Fruit fly (Drosophila melanogaster) whole organism, embryonic: ENCODE data around the gene spn-B.

Source experiments
- Antp ChIP-seq: fragments of 200-800 bp; sonication (Bioruptor generic); optimal IDR thresholded peaks from 3 replicates; lab custom pipeline; 2016; ENCODE audit warnings: missing biosample characterization, missing genetic modification characterization
- CG10147 ChIP-seq: fragments of 200-800 bp; sonication (Bioruptor generic); optimal IDR thresholded peaks from 2 replicates; lab custom pipeline; 2019; ENCODE audit warnings: missing biosample characterization, mild to moderate bottlenecking, missing genetic modification characterization, moderate library complexity
- CG10979 ChIP-seq: fragments of 200-800 bp; sonication (Bioruptor generic); optimal IDR thresholded peaks from 2 replicates; lab custom pipeline; 2018; ENCODE audit warnings: missing biosample characterization, mild to moderate bottlenecking, missing genetic modification characterization, moderate library complexity
- CG12391 ChIP-seq: fragments of 200-800 bp; sonication (Bioruptor generic); optimal IDR thresholded peaks from 3 replicates; lab custom pipeline; 2018; ENCODE audit warnings: missing biosample characterization, mild to moderate bottlenecking, missing genetic modification characterization, moderate library complexity
- CG15011 ChIP-seq: fragments of 200-800 bp; sonication (Bioruptor generic); optimal IDR thresholded peaks from 3 replicates; lab custom pipeline; 2018; ENCODE audit warnings: missing biosample characterization, mild to moderate bottlenecking, missing genetic modification characterization
- CG15479 ChIP-seq: fragments of 200-800 bp; sonication (Bioruptor generic); optimal IDR thresholded peaks from 3 replicates; lab custom pipeline; 2019; ENCODE audit warnings: missing biosample characterization, mild to moderate bottlenecking, missing genetic modification characterization, moderate library complexity
- CG15601 ChIP-seq: fragments of 200-800 bp; sonication (Bioruptor generic); optimal IDR thresholded peaks from 3 replicates; lab custom pipeline; 2019; ENCODE audit warnings: missing biosample characterization, mild to moderate bottlenecking, missing genetic modification characterization, moderate library complexity
- CG1647 ChIP-seq: fragments of 200-800 bp; sonication (Bioruptor generic); optimal IDR thresholded peaks from 3 replicates; lab custom pipeline; 2016; ENCODE audit warnings: missing biosample characterization, missing genetic modification characterization
- CG16779 ChIP-seq: fragments of 200-800 bp; sonication (Bioruptor generic); IDR thresholded peaks from 2 replicates; pipeline ENCODE4 v1.3.6; 2022; ENCODE audit warnings: missing biosample characterization, missing genetic modification characterization
- CG17359 ChIP-seq: fragments of 200-800 bp; sonication (Bioruptor generic); optimal IDR thresholded peaks from 3 replicates; lab custom pipeline; 2018; ENCODE audit warnings: missing biosample characterization, mild to moderate bottlenecking, missing genetic modification characterization, moderate library complexity
- CG17912 ChIP-seq: fragments of 200-800 bp; sonication (Bioruptor generic); optimal IDR thresholded peaks from 2 replicates; lab custom pipeline; 2018; ENCODE audit warnings: missing biosample characterization, mild to moderate bottlenecking, missing genetic modification characterization
- CG1792 ChIP-seq: fragments of 200-800 bp; sonication (Bioruptor generic); optimal IDR thresholded peaks from 2 replicates; lab custom pipeline; 2016; ENCODE audit warnings: missing biosample characterization, missing genetic modification characterization
- CG18476 ChIP-seq: fragments of 200-800 bp; sonication (Bioruptor generic); optimal IDR thresholded peaks from 2 replicates; lab custom pipeline; 2016; ENCODE audit warnings: missing biosample characterization, mild to moderate bottlenecking, missing genetic modification characterization
- CG18764 ChIP-seq: fragments of 200-800 bp; sonication (Bioruptor generic); optimal IDR thresholded peaks from 3 replicates; lab custom pipeline; 2016; ENCODE audit warnings: missing biosample characterization, missing genetic modification characterization
- CG2875 ChIP-seq: fragments of 200-800 bp; sonication (Bioruptor generic); optimal IDR thresholded peaks from 2 replicates; lab custom pipeline; 2017; ENCODE audit warnings: missing biosample characterization, mild to moderate bottlenecking, missing genetic modification characterization, missing genetic modification reagents
- CG30403 ChIP-seq: fragments of 200-800 bp; sonication (Bioruptor generic); optimal IDR thresholded peaks from 3 replicates; lab custom pipeline; 2016; ENCODE audit warnings: missing biosample characterization, missing genetic modification characterization
- CG31224 ChIP-seq: fragments of 200-800 bp; sonication (Bioruptor generic); IDR thresholded peaks from 2 replicates; pipeline ENCODE4 v1.3.6; 2022; ENCODE audit warnings: missing biosample characterization, missing genetic modification characterization
- CG32772 ChIP-seq: fragments of 200-800 bp; sonication (Bioruptor generic); IDR thresholded peaks from 2 replicates; pipeline ENCODE4 v1.3.6; 2022; ENCODE audit warnings: missing biosample characterization, missing genetic modification characterization
- CG42726 ChIP-seq: fragments of 200-800 bp; sonication (Bioruptor generic); IDR thresholded peaks from 2 replicates; pipeline ENCODE4 v1.3.6; 2022; ENCODE audit warnings: missing biosample characterization, missing genetic modification characterization; ENCODE audit not compliant: partially characterized antibody
- CG6654 ChIP-seq: fragments of 200-800 bp; sonication (Bioruptor generic); optimal IDR thresholded peaks from 2 replicates; lab custom pipeline; 2017; ENCODE audit warnings: missing biosample characterization, mild to moderate bottlenecking, missing genetic modification characterization
- CG7556 ChIP-seq: fragments of 200-800 bp; sonication (Bioruptor generic); optimal IDR thresholded peaks from 2 replicates; lab custom pipeline; 2017; ENCODE audit warnings: missing biosample characterization, mild to moderate bottlenecking, missing genetic modification characterization
- CTCF ChIP-seq: fragments of 200-800 bp; sonication (Bioruptor generic); optimal IDR thresholded peaks from 2 replicates; lab custom pipeline; 2017; ENCODE audit warnings: missing biosample characterization, mild to moderate bottlenecking, missing genetic modification characterization, moderate library complexity
- CoRest ChIP-seq: fragments of 200-800 bp; sonication (Bioruptor generic); optimal IDR thresholded peaks from 3 replicates; lab custom pipeline; 2018; ENCODE audit warnings: missing biosample characterization, mild to moderate bottlenecking, missing genetic modification characterization, moderate library complexity
- Dad ChIP-seq: fragments of 200-800 bp; sonication (Bioruptor generic); optimal IDR thresholded peaks from 3 replicates; lab custom pipeline; 2016; ENCODE audit warnings: missing biosample characterization, missing genetic modification characterization
- Gug ChIP-seq: fragments of 200-800 bp; sonication (Bioruptor generic); IDR thresholded peaks from 4 replicates; pipeline ENCODE4 v1.3.6; 2022; ENCODE audit warnings: missing biosample characterization, missing genetic modification characterization
- HmgZ ChIP-seq: fragments of 200-800 bp; sonication (Bioruptor generic); optimal IDR thresholded peaks from 2 replicates; lab custom pipeline; 2018; ENCODE audit warnings: missing biosample characterization, mild to moderate bottlenecking, missing genetic modification characterization
- Hr51 ChIP-seq, 2 experiments: fragments of 200-800 bp; sonication (Bioruptor generic); optimal IDR thresholded peaks; 2 replicates in 1 of 2; 3 replicates in 1 of 2; lab custom pipeline; 2016 to 2018; ENCODE audit warnings: missing biosample characterization in 2 of 2, missing genetic modification characterization in 2 of 2, mild to moderate bottlenecking in 1 of 2, moderate library complexity in 1 of 2
- Hr78 ChIP-seq, 2 experiments: fragments of 200-800 bp in 1 of 2; fragments of >200 bp in 1 of 2; sonication (Bioruptor generic) in 1 of 2; optimal IDR thresholded peaks; 2 replicates each; lab custom pipeline; 2017 to 2019; ENCODE audit warnings: missing biosample characterization in 2 of 2, missing genetic modification characterization in 2 of 2, mild to moderate bottlenecking in 1 of 2, moderate library complexity in 1 of 2
- Lhr ChIP-seq: fragments of 200-800 bp; sonication (Bioruptor generic); optimal IDR thresholded peaks from 3 replicates; lab custom pipeline; 2017; ENCODE audit warnings: mild to moderate bottlenecking, missing biosample characterization, missing genetic modification reagents, missing genetic modification characterization
- Max ChIP-seq: fragments of 200-800 bp; sonication (Bioruptor generic); optimal IDR thresholded peaks from 2 replicates; lab custom pipeline; 2016; ENCODE audit warnings: missing biosample characterization, mild to moderate bottlenecking, missing genetic modification characterization
- Sox102F ChIP-seq: fragments of 200-800 bp; sonication (Bioruptor generic); optimal IDR thresholded peaks from 2 replicates; lab custom pipeline; 2018; ENCODE audit warnings: missing biosample characterization, mild to moderate bottlenecking, missing genetic modification characterization, moderate library complexity
- Ssrp ChIP-seq: fragments of 200-800 bp; sonication (Bioruptor generic); optimal IDR thresholded peaks from 2 replicates; lab custom pipeline; 2018; ENCODE audit warnings: missing biosample characterization, mild to moderate bottlenecking, missing genetic modification characterization, moderate library complexity
- Trl ChIP-seq, 3 experiments: fragments of >200 bp in 2 of 3; fragments of 200-800 bp in 1 of 3; sonication (Bioruptor generic) in 1 of 3; optimal IDR thresholded peaks; 2 replicates in 1 of 3; 3 replicates in 2 of 3; lab custom pipeline; 2016 to 2017; ENCODE audit warnings: missing biosample characterization in 1 of 3, missing genetic modification characterization in 1 of 3
- ab ChIP-seq: fragments of 200-800 bp; sonication (Bioruptor generic); optimal IDR thresholded peaks from 2 replicates; lab custom pipeline; 2016; ENCODE audit warnings: missing biosample characterization, missing genetic modification characterization
- abd-A ChIP-seq: fragments of 200-800 bp; sonication (Bioruptor generic); optimal IDR thresholded peaks from 3 replicates; lab custom pipeline; 2019; ENCODE audit warnings: missing biosample characterization, mild to moderate bottlenecking, missing genetic modification characterization, moderate library complexity
- cas ChIP-seq: fragments of 200-800 bp; sonication (Bioruptor generic); IDR thresholded peaks from 2 replicates; pipeline ENCODE4 v1.3.6; 2022; ENCODE audit warnings: missing biosample characterization, missing genetic modification characterization
- cg ChIP-seq: fragments of 200-800 bp; sonication (Bioruptor generic); optimal IDR thresholded peaks from 3 replicates; lab custom pipeline; 2019; ENCODE audit warnings: missing biosample characterization, mild to moderate bottlenecking, missing genetic modification characterization, moderate library complexity
- dysf ChIP-seq: fragments of 200-800 bp; sonication (Bioruptor generic); IDR thresholded peaks from 3 replicates; pipeline ENCODE4 v1.3.6; 2022; ENCODE audit warnings: missing biosample characterization, missing genetic modification characterization
- en ChIP-seq: fragments of 200-800 bp; sonication (Bioruptor generic); optimal IDR thresholded peaks from 2 replicates; lab custom pipeline; 2016; ENCODE audit warnings: missing biosample characterization, missing genetic modification characterization
- fd96Cb ChIP-seq: fragments of 200-800 bp; sonication (Bioruptor generic); optimal IDR thresholded peaks from 2 replicates; lab custom pipeline; 2018; ENCODE audit warnings: missing biosample characterization, mild to moderate bottlenecking, missing genetic modification characterization, moderate library complexity
- gem ChIP-seq: fragments of 200-800 bp; sonication (Bioruptor generic); optimal IDR thresholded peaks from 2 replicates; lab custom pipeline; 2019; ENCODE audit warnings: missing biosample characterization, mild to moderate bottlenecking, missing genetic modification characterization, moderate library complexity
- hkb ChIP-seq, 2 experiments: fragments of 200-800 bp in 1 of 2; fragments of >200 bp in 1 of 2; sonication (Bioruptor generic) in 1 of 2; IDR thresholded peaks in 1 of 2; optimal IDR thresholded peaks in 1 of 2; 2 replicates each; pipeline versions ENCODE4 v1.3.6 to Lab custom; 2017 to 2022; ENCODE audit warnings: missing biosample characterization in 1 of 2, missing genetic modification characterization in 1 of 2
- knrl ChIP-seq: fragments of 200-800 bp; sonication (Bioruptor generic); IDR thresholded peaks from 3 replicates; pipeline ENCODE4 v1.3.6; 2022; ENCODE audit warnings: missing biosample characterization, missing genetic modification characterization; ENCODE audit not compliant: partially characterized antibody
- p53 ChIP-seq: fragments of 200-800 bp; sonication (Bioruptor generic); optimal IDR thresholded peaks from 2 replicates; lab custom pipeline; 2016; ENCODE audit warnings: missing biosample characterization, missing genetic modification characterization
- prd ChIP-seq, 3 experiments: fragments of >200 bp in 2 of 3; fragments of 200-800 bp in 1 of 3; sonication (Bioruptor generic) in 1 of 3; optimal IDR thresholded peaks in 2 of 3; IDR thresholded peaks in 1 of 3; 2 replicates in 2 of 3; 3 replicates in 1 of 3; pipeline versions ENCODE4 v1.3.6 to Lab custom; 2017 to 2022; ENCODE audit warnings: missing biosample characterization in 1 of 3, missing genetic modification characterization in 1 of 3
- sd ChIP-seq: fragments of 200-800 bp; sonication (Bioruptor generic); optimal IDR thresholded peaks from 3 replicates; lab custom pipeline; 2018; ENCODE audit warnings: missing biosample characterization, mild to moderate bottlenecking, missing genetic modification characterization, moderate library complexity
- trem ChIP-seq: fragments of 200-800 bp; optimal IDR thresholded peaks from 3 replicates; lab custom pipeline; 2019; ENCODE audit warnings: missing biosample characterization, mild to moderate bottlenecking, missing genetic modification characterization, moderate library complexity
- twi ChIP-seq: fragments of 200-800 bp; optimal IDR thresholded peaks from 2 replicates; lab custom pipeline; 2019; ENCODE audit warnings: missing biosample characterization, mild to moderate bottlenecking, missing genetic modification characterization, moderate library complexity
- zfh1 ChIP-seq: fragments of 200-800 bp; sonication (Bioruptor generic); IDR thresholded peaks from 3 replicates; pipeline ENCODE4 v1.3.6; 2022; ENCODE audit warnings: missing biosample characterization, missing genetic modification characterization

spn-B gene

DNA sequence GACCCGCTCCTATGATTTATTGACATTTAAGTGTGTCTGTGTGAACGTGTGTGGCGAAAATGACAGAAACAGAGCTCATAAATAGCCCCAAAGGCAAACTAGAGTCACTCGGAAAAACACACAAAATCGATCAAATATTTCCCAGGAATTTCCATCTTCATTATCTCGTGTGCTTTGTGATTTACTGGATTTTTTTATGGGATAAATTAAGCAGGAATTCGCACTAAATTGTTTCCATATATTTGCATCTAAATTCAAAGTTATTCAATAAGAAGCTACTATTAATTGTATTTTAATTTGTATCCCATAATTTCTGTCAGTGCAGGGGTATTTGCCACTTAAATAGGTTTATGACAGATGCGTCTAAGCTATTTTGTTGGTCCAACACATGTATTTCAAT is 4.9 kb downstream of the spn-B start (continued):
- TF ChIP-seq Sox102F (GFP tag; lab: Kevin White, UChicago) = peak; percentile 40
- 0 out of 4 replicates have a peak, but pooled peaks have one; percentile 7 for TF ChIP-seq Gug (GFP tag; lab: Robert Waterston, UW)
- TF ChIP-seq dysf (GFP tag; lab: Robert Waterston, UW) = no peak
- TF ChIP-seq CTCF = no peak
- no peak for TF ChIP-seq zfh1 (GFP tag; lab: Robert Waterston, UW)
- TF ChIP-seq trem (tag; lab: Kevin White, UChicago) = no peak
- no peak for TF ChIP-seq CG31224 (GFP tag; lab: Robert Waterston, UW)
- TF ChIP-seq CG7556 = peak; percentile 19
- no peak for TF ChIP-seq Trl (optimal IDR thresholded peaks at IDR 0.05; lab: Kevin White, UChicago)
- no peak for TF ChIP-seq Trl (GFP tag; optimal IDR thresholded peaks at IDR 0.05; lab: Kevin White, UChicago)
- TF ChIP-seq cas = no peak
- TF ChIP-seq CG10979 (tag; lab: Kevin White, UChicago) = peak; percentile 40
- peak; percentile 33 for TF ChIP-seq CG17359 (tag; lab: Kevin White, UChicago)
- peak; percentile 32 for TF ChIP-seq CoRest (tag; lab: Kevin White, UChicago)
- peak; percentile 29 for TF ChIP-seq Ssrp (tag; lab: Kevin White, UChicago)
- no peak for TF ChIP-seq CG42726 (GFP tag; lab: Robert Waterston, UW)
- no peak for TF ChIP-seq CG16779 (GFP tag; lab: Robert Waterston, UW)
- TF ChIP-seq Dad (GFP tag; lab: Kevin White, UChicago) = no peak
- peak; percentile 43; the same call in 1 of the 2 replicates for TF ChIP-seq CG32772 (GFP tag; lab: Robert Waterston, UW)
- no peak for TF ChIP-seq p53 (GFP tag; lab: Kevin White, UChicago)
- TF ChIP-seq CG18764 (GFP tag; lab: Kevin White, UChicago) = no peak
- no peak for TF ChIP-seq Antp (GFP tag; lab: Kevin White, UChicago)
- no peak for TF ChIP-seq CG17912
- peak; percentile 17 for TF ChIP-seq CG10147
- peak; percentile 10 for TF ChIP-seq CG2875 (GFP tag; lab: Kevin White, UChicago)
- TF ChIP-seq cg = peak; percentile 12
- TF ChIP-seq twi (tag; lab: Kevin White, UChicago) = peak; percentile 5
- TF ChIP-seq hkb (optimal IDR thresholded peaks at IDR 0.05; lab: Kevin White, UChicago) = no peak
- 0 out of 2 replicates have a peak, but pooled peaks have one; percentile 16 for TF ChIP-seq hkb (GFP tag; IDR thresholded peaks at IDR 0.05; lab: Robert Waterston, UW)
- TF ChIP-seq CG15011 (GFP tag; lab: Kevin White, UChicago) = peak; percentile 7
- TF ChIP-seq gem = peak; percentile 65
- no peak for TF ChIP-seq prd (optimal IDR thresholded peaks at IDR 0.05; lab: Kevin White, UChicago)
- TF ChIP-seq prd (GFP tag; IDR thresholded peaks at IDR 0.05; lab: Robert Waterston, UW) = 0 out of 3 replicates have a peak, but pooled peaks have one; percentile 29
- TF ChIP-seq en = no peak
- peak; percentile 19 for TF ChIP-seq fd96Cb (tag; lab: Kevin White, UChicago)
- no peak for TF ChIP-seq Hr78 (GFP tag; optimal IDR thresholded peaks at IDR 0.05; lab: Kevin White, UChicago)
- no peak for TF ChIP-seq Lhr (GFP tag; lab: Kevin White, UChicago)
- TF ChIP-seq Hr51 (GFP tag; optimal IDR thresholded peaks at IDR 0.05; lab: Kevin White, UChicago) = peak in 1 of 2 experiments; percentile 61
- peak; percentile 67 for TF ChIP-seq sd (tag; lab: Kevin White, UChicago)
- TF ChIP-seq CG12391 (tag; lab: Kevin White, UChicago) = peak; percentile 56
- TF ChIP-seq knrl (GFP tag; lab: Robert Waterston, UW) = no peak
- TF ChIP-seq ab = no peak
- TF ChIP-seq CG1647 (GFP tag; lab: Kevin White, UChicago) = no peak
- no peak for TF ChIP-seq CG1792 (GFP tag; lab: Kevin White, UChicago)
- no peak for TF ChIP-seq CG15601 (tag; lab: Kevin White, UChicago)
- TF ChIP-seq HmgZ (tag; lab: Kevin White, UChicago) = no peak
- no peak for TF ChIP-seq CG6654
- no peak for TF ChIP-seq abd-A (tag; lab: Kevin White, UChicago)
- TF ChIP-seq CG18476 (GFP tag; lab: Kevin White, UChicago) = no peak
- TF ChIP-seq CG30403 (GFP tag; lab: Kevin White, UChicago) = peak; percentile 28
- TF ChIP-seq CG15479 (GFP tag; lab: Kevin White, UChicago) = no peak
- no peak for TF ChIP-seq Max (GFP tag; lab: Kevin White, UChicago)
